Worm (Caenorhabditis elegans) whole organism, dauer: Measurements from ENCODE around the gene T08B6.4.

Source experiments
- unc-62 ChIP-seq: sonication (generic microtip); optimal IDR thresholded peaks from 2 replicates; lab custom pipeline; 2017; ENCODE audit warnings: missing biosample characterization, missing genetic modification reagents, missing genetic modification characterization

The T08B6.4 gene

DNA sequence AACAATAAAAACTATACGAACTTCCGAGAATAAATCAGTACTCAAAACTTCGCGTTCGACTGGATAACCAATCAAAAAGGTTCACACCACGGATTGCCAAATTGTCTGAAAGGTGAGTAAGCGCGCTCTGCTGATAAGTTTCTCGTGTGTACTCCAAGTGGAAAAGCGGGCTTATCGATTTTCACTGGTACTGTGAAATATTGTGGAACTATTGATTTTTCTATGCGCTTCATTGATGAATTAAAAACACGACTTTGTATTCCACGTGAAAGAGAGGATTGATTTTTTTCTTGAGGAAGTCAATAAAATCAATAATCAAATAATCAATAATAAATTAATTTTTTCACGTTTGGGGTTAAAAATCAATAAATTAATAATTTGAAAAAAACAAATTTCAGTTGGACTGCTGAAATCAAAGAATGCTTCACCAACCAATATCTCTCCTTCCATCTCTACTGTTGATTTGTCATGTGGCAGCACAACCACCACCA, at the start of gene T08B6.4:
T08B6.4 (plus strand) TSS at position 51 of the 491 bp plus-strand sequence.
- no peak for TF ChIP-seq unc-62

DNA sequence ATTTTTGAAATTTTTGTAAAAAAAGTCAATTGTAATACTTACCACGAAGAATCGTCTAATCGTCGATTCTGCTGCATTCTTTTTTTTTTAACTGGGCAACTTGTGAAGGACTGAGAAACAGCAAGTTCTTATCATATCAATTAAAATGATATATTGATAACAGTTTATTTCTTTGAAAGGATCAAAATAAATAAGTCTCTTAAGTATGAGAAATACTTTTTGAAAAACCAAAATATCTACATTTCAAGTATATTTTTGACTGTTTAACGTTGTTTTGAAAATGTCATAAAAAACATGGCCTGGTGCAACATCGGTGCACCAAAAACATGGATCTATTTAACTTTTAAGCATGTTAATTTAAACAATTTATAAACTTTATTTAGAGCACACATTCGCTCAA, 49.3 kb upstream of the T08B6.4 start, which contains the start of gene Y17G9A.2:
Y17G9A.2 (minus strand) TSS at position 101 of the 400 bp plus-strand sequence.
- no peak for TF ChIP-seq unc-62

- TF ChIP-seq unc-62 = no peak
Measured at ce11 chrIV:4858573-4858972, 46.9 kb upstream of the T08B6.4 start, which contains the start of gene Y17G9A.3. TSS of gene Y17G9A.3 (minus strand) at chrIV:4858673.

ce11 chrIV:4861449-4861848, 44.0 kb upstream of the T08B6.4 start, which contains the start of the genes Y17G9A.4 and str-173:
TSS of gene Y17G9A.4 (minus strand) at chrIV:4861549.
TSS of gene str-173 (plus strand) at chrIV:4861773.
- TF ChIP-seq unc-62 = no peak

- TF ChIP-seq unc-62 = no peak
Measured at ce11 chrIV:4864524-4864923, 41.0 kb upstream of the T08B6.4 start.

ce11 chrIV:4866599-4866998, 38.9 kb upstream of the T08B6.4 start:
- no peak for TF ChIP-seq unc-62

ce11 chrIV:4867610-4868009, 37.9 kb upstream of the T08B6.4 start, which contains the start of gene str-172:
TSS of gene str-172 (minus strand) at chrIV:4867710.
- no peak for TF ChIP-seq unc-62

ce11 chrIV:4870546-4870945, 34.9 kb upstream of the T08B6.4 start, which contains the start of gene str-175:
TSS of gene str-175 (minus strand) at chrIV:4870646.
- TF ChIP-seq unc-62 = no peak

- no peak for TF ChIP-seq unc-62
Measured at ce11 chrIV:4874603-4875002, 30.9 kb upstream of the T08B6.4 start, which contains the start of gene str-174. TSS of gene str-174 (minus strand) at chrIV:4874703.

DNA sequence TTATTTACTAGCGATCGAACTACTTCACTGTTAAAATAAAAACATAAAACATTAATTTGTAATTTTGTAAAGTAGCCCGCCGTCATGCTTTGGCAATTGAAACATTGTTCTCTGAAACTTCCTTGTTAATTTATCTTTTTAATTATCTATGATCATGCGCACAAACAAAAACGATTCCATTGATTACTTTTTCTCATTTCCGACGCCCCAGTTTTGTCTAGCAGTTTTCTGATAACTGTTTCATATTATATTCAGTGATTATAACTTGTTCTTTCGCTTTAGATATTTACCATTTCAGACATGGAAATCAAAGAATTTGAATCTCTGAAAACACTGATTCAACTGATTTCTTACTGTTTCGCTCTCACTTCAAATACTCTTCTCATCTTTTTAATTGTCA, 28.4 kb upstream of the T08B6.4 start, which contains the start of gene str-170:
str-170 (plus strand) TSS at position 301 of the 400 bp plus-strand sequence.
- no peak for TF ChIP-seq unc-62

- TF ChIP-seq unc-62 = no peak
Measured at ce11 chrIV:4880634-4881033, 24.9 kb upstream of the T08B6.4 start.

DNA sequence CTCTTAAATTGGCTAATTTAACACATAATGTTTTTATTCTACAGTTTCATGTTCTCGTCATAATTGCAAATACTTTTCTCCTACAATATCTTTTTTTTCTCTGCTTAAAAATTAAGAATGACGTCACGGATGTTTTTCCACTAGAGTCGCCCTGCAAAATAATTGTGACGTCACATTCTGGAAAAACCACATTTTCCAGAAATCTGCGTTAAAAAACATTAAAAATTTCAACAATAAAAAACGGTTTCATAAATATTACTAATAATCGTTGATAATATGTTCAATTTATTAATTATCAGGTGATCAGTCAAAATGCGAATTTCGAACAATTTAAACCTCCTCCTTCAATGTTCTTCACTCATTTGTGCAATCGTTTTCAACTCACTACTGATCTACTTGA, 21.5 kb upstream of the T08B6.4 start, which contains the start of gene str-166:
str-166 (plus strand) TSS at position 301 of the 400 bp plus-strand sequence.
- no peak for TF ChIP-seq unc-62

ce11 chrIV:4885435-4885834, 20.1 kb upstream of the T08B6.4 start:
- no peak for TF ChIP-seq unc-62

DNA sequence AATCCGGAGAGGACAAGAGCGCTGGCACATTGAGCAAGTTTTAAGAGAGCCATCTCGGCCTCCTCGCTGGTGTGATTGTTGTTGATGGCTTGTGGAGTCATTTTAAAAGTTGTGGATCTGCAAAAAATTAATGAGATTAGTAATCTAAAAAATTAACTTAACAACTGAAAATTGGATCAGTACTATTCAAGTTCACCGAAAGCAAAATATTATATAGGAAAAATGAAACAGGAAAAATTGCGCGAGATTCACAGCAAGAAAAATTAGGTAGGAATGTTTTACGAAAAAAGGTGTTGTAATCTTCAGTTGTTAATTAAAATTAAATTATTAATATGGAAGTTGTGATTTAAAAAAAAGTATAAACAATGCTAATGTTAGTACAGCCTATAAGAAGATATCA, 18.2 kb upstream of the T08B6.4 start, which contains the start of gene T08B6.1:
T08B6.1 (minus strand) TSS at position 101 of the 400 bp plus-strand sequence.
- TF ChIP-seq unc-62 = no peak

DNA sequence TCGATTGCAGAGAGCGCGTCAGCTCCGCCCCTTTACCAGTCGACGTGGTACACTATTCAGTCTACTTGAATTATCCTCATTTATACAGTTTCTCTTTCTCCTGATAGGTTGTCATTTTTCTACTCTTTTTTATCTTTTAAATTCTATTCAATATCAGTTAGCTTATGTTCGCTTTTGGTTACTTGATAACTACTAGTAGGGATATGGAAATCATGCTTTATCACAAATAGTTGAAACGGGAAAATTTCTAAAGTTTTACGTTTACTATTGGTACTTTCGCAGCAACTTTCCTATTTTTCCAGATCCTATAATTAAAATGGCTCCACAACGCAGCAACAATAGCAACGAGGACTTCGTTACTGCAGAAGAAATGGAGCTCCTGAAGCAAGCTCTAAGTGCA, 15.9 kb upstream of the T08B6.4 start, which contains the start of gene sgnh-1:
sgnh-1 (plus strand) TSS at position 301 of the 400 bp plus-strand sequence.
- TF ChIP-seq unc-62 = no peak

ce11 chrIV:4890543-4890942, 15.0 kb upstream of the T08B6.4 start, which contains the start of gene T08B6.9:
TSS of gene T08B6.9 (plus strand) at chrIV:4890843.
- no peak for TF ChIP-seq unc-62

DNA sequence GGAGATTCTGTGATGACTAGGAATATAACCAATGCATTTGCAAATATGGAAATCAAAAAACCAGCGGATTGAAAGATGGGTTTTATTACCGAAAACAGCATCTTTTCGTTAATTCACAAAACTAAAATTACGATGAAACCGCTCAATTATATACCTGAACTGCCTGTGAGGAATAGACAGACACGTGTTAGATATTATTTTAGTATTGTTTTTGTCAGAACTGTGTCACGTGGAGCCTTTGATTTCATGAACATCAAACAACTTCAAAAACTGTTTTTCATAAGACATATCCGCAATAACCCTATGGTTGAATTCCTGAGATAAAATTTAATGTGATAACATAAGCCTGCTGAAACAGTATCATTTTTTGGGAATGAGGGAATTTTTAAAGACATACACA, 1.5 kb upstream of the T08B6.4 start, which contains the start of gene str-161:
str-161 (minus strand) TSS at position 101 of the 400 bp plus-strand sequence.
- TF ChIP-seq unc-62 = no peak

DNA sequence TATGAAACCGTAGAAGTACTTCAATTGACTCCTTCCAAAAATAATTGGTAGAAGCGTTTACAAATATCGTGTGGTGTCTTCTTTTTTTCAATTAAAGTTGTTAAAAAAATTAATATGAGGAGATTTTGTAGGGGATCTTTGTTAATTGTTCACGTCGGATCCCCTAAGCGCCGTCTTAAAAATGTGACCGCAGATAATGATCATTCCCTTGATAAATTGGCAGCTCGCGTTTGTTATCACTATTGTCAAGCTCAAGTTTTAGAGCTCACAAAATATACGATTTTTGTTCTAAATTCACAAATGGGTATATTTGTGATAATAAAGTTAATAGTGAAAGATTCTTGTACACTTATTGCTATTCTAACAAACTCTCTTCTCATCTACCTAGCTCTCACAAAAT, 3.5 kb downstream of the T08B6.4 start, which contains the start of gene str-159:
str-159 (plus strand) TSS at position 301 of the 400 bp plus-strand sequence.
- TF ChIP-seq unc-62 = no peak
